Fruit fly (Drosophila melanogaster) whole organism, embryonic: ENCODE results near the gene Prtl99C.

Source experiments
- Ada2b ChIP-seq: fragments of 200-800 bp; sonication (Bioruptor generic); IDR thresholded peaks from 2 replicates; pipeline ENCODE4 v1.3.6; 2022; ENCODE audit warnings: missing biosample characterization, missing genetic modification characterization
- Atf-2 ChIP-seq: fragments of 200-800 bp; sonication (Bioruptor generic); optimal IDR thresholded peaks from 2 replicates; lab custom pipeline; 2016; ENCODE audit warnings: missing biosample characterization, missing genetic modification characterization
- CG12219 ChIP-seq: fragments of 200-800 bp; sonication (Bioruptor generic); optimal IDR thresholded peaks from 3 replicates; lab custom pipeline; 2018; ENCODE audit warnings: missing biosample characterization, mild to moderate bottlenecking, missing genetic modification characterization
- CG12236 ChIP-seq: fragments of 200-800 bp; sonication (Bioruptor generic); optimal IDR thresholded peaks from 2 replicates; lab custom pipeline; 2016; ENCODE audit warnings: missing biosample characterization, missing genetic modification characterization
- CG13424 ChIP-seq: fragments of 200-800 bp; sonication (Bioruptor generic); optimal IDR thresholded peaks from 2 replicates; lab custom pipeline; 2019; ENCODE audit warnings: missing biosample characterization, mild to moderate bottlenecking, missing genetic modification characterization, moderate library complexity
- CG14050 ChIP-seq: fragments of 200-800 bp; sonication (Bioruptor generic); IDR thresholded peaks from 3 replicates; pipeline ENCODE4 v1.3.6; 2022; ENCODE audit warnings: missing biosample characterization, missing genetic modification characterization
- CG15073 ChIP-seq: fragments of 200-800 bp; sonication (Bioruptor generic); optimal IDR thresholded peaks from 2 replicates; lab custom pipeline; 2016; ENCODE audit warnings: missing biosample characterization, missing genetic modification characterization
- CG15269 ChIP-seq: fragments of 200-800 bp; sonication (Bioruptor generic); optimal IDR thresholded peaks from 2 replicates; lab custom pipeline; 2018; ENCODE audit warnings: missing biosample characterization, mild to moderate bottlenecking, missing genetic modification characterization, moderate library complexity
- CG1529 ChIP-seq: fragments of 200-800 bp; sonication (Bioruptor generic); optimal IDR thresholded peaks from 3 replicates; lab custom pipeline; 2018; ENCODE audit warnings: missing biosample characterization, missing genetic modification characterization
- CG17568 ChIP-seq: fragments of 200-800 bp; sonication (Bioruptor generic); optimal IDR thresholded peaks from 2 replicates; lab custom pipeline; 2018; ENCODE audit warnings: missing biosample characterization, mild to moderate bottlenecking, missing genetic modification characterization, moderate library complexity
- CG17802 ChIP-seq: fragments of 200-800 bp; sonication (Bioruptor generic); optimal IDR thresholded peaks from 2 replicates; lab custom pipeline; 2018; ENCODE audit warnings: missing biosample characterization, mild to moderate bottlenecking, missing genetic modification characterization, moderate library complexity
- CG17829 ChIP-seq: fragments of 200-800 bp; optimal IDR thresholded peaks from 2 replicates; lab custom pipeline; 2019; ENCODE audit warnings: missing biosample characterization, mild to moderate bottlenecking, missing genetic modification characterization, moderate library complexity
- CG2202 ChIP-seq: fragments of 200-800 bp; sonication (Bioruptor generic); optimal IDR thresholded peaks from 2 replicates; lab custom pipeline; 2018; ENCODE audit warnings: missing biosample characterization, mild to moderate bottlenecking, missing genetic modification characterization
- CG30403 ChIP-seq: fragments of 200-800 bp; sonication (Bioruptor generic); optimal IDR thresholded peaks from 3 replicates; lab custom pipeline; 2016; ENCODE audit warnings: missing biosample characterization, missing genetic modification characterization
- CG31224 ChIP-seq: fragments of 200-800 bp; sonication (Bioruptor generic); IDR thresholded peaks from 2 replicates; pipeline ENCODE4 v1.3.6; 2022; ENCODE audit warnings: missing biosample characterization, missing genetic modification characterization
- CG3281 ChIP-seq: fragments of 200-800 bp; sonication (Bioruptor generic); optimal IDR thresholded peaks from 3 replicates; lab custom pipeline; 2017; ENCODE audit warnings: missing biosample characterization, mild to moderate bottlenecking, missing genetic modification characterization
- CG3838 ChIP-seq: fragments of 200-800 bp; sonication (Bioruptor generic); optimal IDR thresholded peaks from 3 replicates; lab custom pipeline; 2016; ENCODE audit warnings: missing biosample characterization, missing genetic modification characterization
- CG4360 ChIP-seq: fragments of 200-800 bp; sonication (Bioruptor generic); IDR thresholded peaks from 2 replicates; pipeline ENCODE4 v1.3.6; 2022; ENCODE audit warnings: missing biosample characterization, missing genetic modification characterization
- CG43689 ChIP-seq: fragments of 200-800 bp; sonication (Bioruptor generic); IDR thresholded peaks from 2 replicates; pipeline ENCODE4 v1.3.6; 2022; ENCODE audit warnings: missing biosample characterization, missing genetic modification characterization
- CG7963 ChIP-seq: fragments of 200-800 bp; sonication (Bioruptor generic); IDR thresholded peaks from 3 replicates; pipeline ENCODE4 v1.3.6; 2022; ENCODE audit warnings: missing biosample characterization, missing genetic modification characterization; ENCODE audit not compliant: partially characterized antibody
- Camta ChIP-seq: fragments of 200-800 bp; sonication (Bioruptor generic); optimal IDR thresholded peaks from 2 replicates; lab custom pipeline; 2016; ENCODE audit warnings: missing biosample characterization, missing genetic modification characterization
- CoRest ChIP-seq: fragments of 200-800 bp; sonication (Bioruptor generic); optimal IDR thresholded peaks from 3 replicates; lab custom pipeline; 2018; ENCODE audit warnings: missing biosample characterization, mild to moderate bottlenecking, missing genetic modification characterization, moderate library complexity
- Dek ChIP-seq: fragments of 200-800 bp; sonication (Bioruptor generic); optimal IDR thresholded peaks from 3 replicates; lab custom pipeline; 2019; ENCODE audit warnings: missing biosample characterization, mild to moderate bottlenecking, missing genetic modification characterization, moderate library complexity
- Doc3 ChIP-seq: fragments of 200-800 bp; sonication (Bioruptor generic); IDR thresholded peaks from 3 replicates; pipeline ENCODE4 v1.3.6; 2022; ENCODE audit warnings: missing biosample characterization, missing genetic modification characterization; ENCODE audit not compliant: partially characterized antibody
- Hey ChIP-seq: fragments of 200-800 bp; sonication (Bioruptor generic); optimal IDR thresholded peaks from 3 replicates; lab custom pipeline; 2018; ENCODE audit warnings: missing biosample characterization, mild to moderate bottlenecking, missing genetic modification characterization
- Hmx ChIP-seq: fragments of 200-800 bp; sonication (Bioruptor generic); optimal IDR thresholded peaks from 2 replicates; lab custom pipeline; 2016; ENCODE audit warnings: missing biosample characterization, missing genetic modification characterization
- Pdp1 ChIP-seq, 2 experiments: fragments of 200-800 bp; sonication (Bioruptor generic); optimal IDR thresholded peaks; 3 replicates each; lab custom pipeline; 2016; ENCODE audit warnings: missing biosample characterization in 2 of 2, missing genetic modification characterization in 2 of 2, mild to moderate bottlenecking in 1 of 2, moderate library complexity in 1 of 2
- Poxn ChIP-seq: fragments of 200-800 bp; sonication (Bioruptor generic); IDR thresholded peaks from 2 replicates; pipeline ENCODE4 v1.3.6; 2022; ENCODE audit warnings: missing biosample characterization, missing genetic modification characterization
- Ravus ChIP-seq: fragments of 200-800 bp; sonication (Bioruptor generic); IDR thresholded peaks from 2 replicates; pipeline ENCODE4 v1.3.6; 2022; ENCODE audit warnings: missing biosample characterization, missing genetic modification characterization
- Spps ChIP-seq: fragments of 200-800 bp; sonication (Bioruptor generic); optimal IDR thresholded peaks from 2 replicates; lab custom pipeline; 2018; ENCODE audit warnings: missing biosample characterization, mild to moderate bottlenecking, missing genetic modification characterization
- abd-A ChIP-seq: fragments of 200-800 bp; sonication (Bioruptor generic); optimal IDR thresholded peaks from 3 replicates; lab custom pipeline; 2019; ENCODE audit warnings: missing biosample characterization, mild to moderate bottlenecking, missing genetic modification characterization, moderate library complexity
- al ChIP-seq: fragments of 200-800 bp; sonication (Bioruptor generic); IDR thresholded peaks from 2 replicates; pipeline ENCODE4 v1.3.6; 2022; ENCODE audit warnings: missing biosample characterization, missing genetic modification characterization
- bsh ChIP-seq, 2 experiments: fragments of 200-800 bp; sonication (Bioruptor generic); optimal IDR thresholded peaks; 2 replicates each; lab custom pipeline; 2017 to 2018; ENCODE audit warnings: mild to moderate bottlenecking in 2 of 2, missing biosample characterization in 2 of 2, missing genetic modification characterization in 2 of 2, moderate library complexity in 1 of 2
- croc ChIP-seq: fragments of 200-800 bp; sonication (Bioruptor generic); conservative IDR thresholded peaks from 3 replicates; pipeline ENCODE4 v1.3.6; 2022; ENCODE audit warnings: missing biosample characterization, missing genetic modification characterization
- dimm ChIP-seq: fragments of 200-800 bp; sonication (Bioruptor generic); IDR thresholded peaks from 2 replicates; pipeline ENCODE4 v1.3.6; 2022; ENCODE audit warnings: missing biosample characterization, missing genetic modification characterization
- dm ChIP-seq: fragments of 200-800 bp; sonication (Bioruptor generic); optimal IDR thresholded peaks from 3 replicates; lab custom pipeline; 2016; ENCODE audit warnings: missing biosample characterization, missing genetic modification characterization
- fd3F ChIP-seq: fragments of 200-800 bp; sonication (Bioruptor generic); optimal IDR thresholded peaks from 2 replicates; lab custom pipeline; 2018; ENCODE audit warnings: missing biosample characterization, mild to moderate bottlenecking, missing genetic modification characterization, moderate library complexity
- fd96Cb ChIP-seq: fragments of 200-800 bp; sonication (Bioruptor generic); optimal IDR thresholded peaks from 2 replicates; lab custom pipeline; 2018; ENCODE audit warnings: missing biosample characterization, mild to moderate bottlenecking, missing genetic modification characterization, moderate library complexity
- hbn ChIP-seq: fragments of 200-800 bp; sonication (Bioruptor generic); IDR thresholded peaks from 2 replicates; pipeline ENCODE4 v1.3.6; 2022; ENCODE audit warnings: missing biosample characterization, missing genetic modification characterization; ENCODE audit not compliant: partially characterized antibody
- jumu ChIP-seq: fragments of 200-800 bp; sonication (Bioruptor generic); optimal IDR thresholded peaks from 3 replicates; lab custom pipeline; 2016; ENCODE audit warnings: missing biosample characterization, missing genetic modification characterization
- odd ChIP-seq: fragments of 200-800 bp; sonication (Bioruptor generic); optimal IDR thresholded peaks from 2 replicates; lab custom pipeline; 2017; ENCODE audit warnings: missing biosample characterization, mild to moderate bottlenecking, missing genetic modification characterization
- p53 ChIP-seq: fragments of 200-800 bp; sonication (Bioruptor generic); optimal IDR thresholded peaks from 2 replicates; lab custom pipeline; 2016; ENCODE audit warnings: missing biosample characterization, missing genetic modification characterization
- salm ChIP-seq: fragments of 200-800 bp; sonication (Bioruptor generic); optimal IDR thresholded peaks from 2 replicates; lab custom pipeline; 2018; ENCODE audit warnings: missing biosample characterization, mild to moderate bottlenecking, missing genetic modification characterization
- sim ChIP-seq: fragments of 200-800 bp; sonication (Bioruptor generic); IDR thresholded peaks from 2 replicates; pipeline ENCODE4 v1.3.6; 2022; ENCODE audit warnings: missing biosample characterization, missing genetic modification characterization
- slou ChIP-seq: fragments of 200-800 bp; sonication (Bioruptor generic); optimal IDR thresholded peaks from 3 replicates; lab custom pipeline; 2016; ENCODE audit warnings: missing biosample characterization, missing genetic modification characterization
- ssp ChIP-seq: fragments of 200-800 bp; sonication (Bioruptor generic); IDR thresholded peaks from 2 replicates; pipeline ENCODE4 v1.3.6; 2022; ENCODE audit warnings: missing biosample characterization, missing genetic modification characterization
- ttk ChIP-seq: fragments of 200-800 bp; sonication (Bioruptor generic); IDR thresholded peaks from 2 replicates; pipeline ENCODE4 v2.1.2; 2022; ENCODE audit warnings: missing biosample characterization, missing genetic modification characterization
- usp ChIP-seq: fragments of >200 bp; optimal IDR thresholded peaks from 2 replicates; lab custom pipeline; 2017; ENCODE audit warnings: missing biosample characterization, missing genetic modification characterization
- yki ChIP-seq: fragments of >200 bp; optimal IDR thresholded peaks from 3 replicates; lab custom pipeline; 2018
- zfh1 ChIP-seq: fragments of 200-800 bp; sonication (Bioruptor generic); IDR thresholded peaks from 3 replicates; pipeline ENCODE4 v1.3.6; 2022; ENCODE audit warnings: missing biosample characterization, missing genetic modification characterization

Prtl99C gene

dm6 chr3R:29861432-29862249 lies 25.9 kb downstream of the Prtl99C start, which contains the start of the genes CG15514 and RpS8 (continued):
- no peak for TF ChIP-seq Spps (tag; lab: Kevin White, UChicago)
- no peak for TF ChIP-seq CG14050 (GFP tag; lab: Robert Waterston, UW)
- TF ChIP-seq CoRest (tag; lab: Kevin White, UChicago): peak; percentile 68
- peak; percentile 45 for TF ChIP-seq Dek (tag; lab: Kevin White, UChicago)
- TF ChIP-seq abd-A: no peak
- no peak for TF ChIP-seq CG15073 (GFP tag; lab: Kevin White, UChicago)
- no peak for TF ChIP-seq CG7963 (GFP tag; lab: Robert Waterston, UW)
- TF ChIP-seq CG17802: peak; percentile 33
- TF ChIP-seq slou (GFP tag; lab: Kevin White, UChicago): no peak
- peak; percentile 64; the same call in 2 of the 3 replicates for TF ChIP-seq zfh1 (GFP tag; lab: Robert Waterston, UW)
- TF ChIP-seq al: peak; percentile 51; the same call in 1 of the 2 replicates
- no peak for TF ChIP-seq Hey
- TF ChIP-seq CG4360: no peak
- no peak for TF ChIP-seq hbn (GFP tag; lab: Robert Waterston, UW)
- no peak for TF ChIP-seq Ada2b (GFP tag; lab: Robert Waterston, UW)
- peak; percentile 33 for TF ChIP-seq fd3F (GFP tag; lab: Kevin White, UChicago)
- no peak for TF ChIP-seq CG43689
- TF ChIP-seq Atf-2 (GFP tag; lab: Kevin White, UChicago): no peak
- TF ChIP-seq CG30403: peak; percentile 58
- TF ChIP-seq salm (tag; lab: Kevin White, UChicago): no peak
- no peak for TF ChIP-seq croc (GFP tag; lab: Robert Waterston, UW)
- peak; percentile 57 for TF ChIP-seq CG3281 (GFP tag; lab: Kevin White, UChicago)
- TF ChIP-seq CG13424 (tag; lab: Kevin White, UChicago): peak; percentile 72
- no peak for TF ChIP-seq dimm (GFP tag; lab: Robert Waterston, UW)
- no peak for TF ChIP-seq CG17568 (GFP tag; lab: Kevin White, UChicago)
- no peak for TF ChIP-seq jumu
- TF ChIP-seq yki (lab: Kevin White, UChicago): no peak
- no peak for TF ChIP-seq sim (GFP tag; lab: Robert Waterston, UW)
- no peak for TF ChIP-seq CG3838 (GFP tag; lab: Kevin White, UChicago)
- TF ChIP-seq CG2202 (tag; lab: Kevin White, UChicago): peak; percentile 38
- peak; percentile 63 for TF ChIP-seq CG17829 (tag; lab: Kevin White, UChicago)
- no peak for TF ChIP-seq ssp (GFP tag; lab: Robert Waterston, UW)
- TF ChIP-seq CG31224 (GFP tag; lab: Robert Waterston, UW): 0 out of 2 replicates have a peak, but pooled peaks have one; percentile 38
- TF ChIP-seq bsh (GFP tag; optimal IDR thresholded peaks at IDR 0.05; lab: Kevin White, UChicago): peak in 1 of 2 experiments; percentile 51
- peak; percentile 24 for TF ChIP-seq Camta (GFP tag; lab: Kevin White, UChicago)
- peak; percentile 99 for TF ChIP-seq dm (GFP tag; lab: Kevin White, UChicago)
- TF ChIP-seq CG15269: peak; percentile 60
- TF ChIP-seq Poxn (GFP tag; lab: Robert Waterston, UW): no peak
- TF ChIP-seq Hmx: no peak
- no peak for TF ChIP-seq CG12236
- no peak for TF ChIP-seq ttk (GFP tag; lab: Robert Waterston, UW)
- TF ChIP-seq Doc3 (GFP tag; lab: Robert Waterston, UW): no peak
- peak; percentile 22 for TF ChIP-seq CG12219 (GFP tag; lab: Kevin White, UChicago)
- TF ChIP-seq p53 (GFP tag; lab: Kevin White, UChicago): peak; percentile 25
- TF ChIP-seq odd (GFP tag; lab: Kevin White, UChicago): no peak
- TF ChIP-seq CG1529: peak; percentile 43
- TF ChIP-seq Ravus (GFP tag; lab: Robert Waterston, UW): no peak
- peak in 1 of 2 experiments; percentile 41 for TF ChIP-seq Pdp1 (GFP tag; optimal IDR thresholded peaks at IDR 0.05; lab: Kevin White, UChicago)
- TF ChIP-seq fd96Cb (tag; lab: Kevin White, UChicago): peak; percentile 42
- TF ChIP-seq usp (GFP tag; lab: Kevin White, UChicago): no peak
